Worm (Caenorhabditis elegans) whole organism, L4 larva: Measurements from ENCODE around the gene Y116A8C.25.

ENCODE experiments used
- F10B5.3 ChIP-seq: sonication (generic microtip); optimal IDR thresholded peaks from 2 replicates; lab custom pipeline; 2016; ENCODE audit warnings: mild to moderate bottlenecking, missing genetic modification characterization, missing compliant biosample characterization
- F44E2.7 ChIP-seq: fragments of 200-800 bp; sonication (Bioruptor generic); IDR thresholded peaks from 2 replicates; pipeline ENCODE4 v2.1.2; 2022; ENCODE audit warnings: missing genetic modification characterization, missing compliant biosample characterization
- T26A8.4 ChIP-seq: fragments of 200-800 bp; sonication (Bioruptor generic); IDR thresholded peaks from 2 replicates; pipeline ENCODE4 v1.3.6; 2022; ENCODE audit warnings: missing genetic modification characterization, missing compliant biosample characterization
- ZK337.2 ChIP-seq: fragments of 200-800 bp; sonication (Bioruptor generic); IDR thresholded peaks from 2 replicates; pipeline ENCODE4 v1.3.6; 2022; ENCODE audit warnings: missing genetic modification reagents, missing genetic modification characterization, missing compliant biosample characterization
- aha-1 ChIP-seq: fragments of 150-350 bp; peaks from one replicate; lab custom pipeline; 2014; ENCODE audit warnings: missing biosample characterization, missing genetic modification characterization
- arid-1 ChIP-seq: fragments of 200-800 bp; sonication (Bioruptor generic); conservative IDR thresholded peaks from 2 replicates; pipeline ENCODE4 v1.3.6; 2022; ENCODE audit warnings: missing genetic modification reagents, missing genetic modification characterization, missing compliant biosample characterization
- ceh-20 ChIP-seq: fragments of 200-800 bp; sonication (Bioruptor generic); IDR thresholded peaks from 2 replicates; pipeline ENCODE4 v1.3.6; 2022; ENCODE audit warnings: missing genetic modification reagents, missing genetic modification characterization, missing compliant biosample characterization
- ceh-62 ChIP-seq: sonication (generic microtip); optimal IDR thresholded peaks from 2 replicates; lab custom pipeline; 2017; ENCODE audit warnings: missing biosample characterization, missing genetic modification characterization
- ces-1 ChIP-seq: fragments of 150-350 bp; sonication (generic microtip); optimal IDR thresholded peaks from 4 replicates; lab custom pipeline; 2014; ENCODE audit warnings: missing biosample characterization, missing genetic modification reagents, missing genetic modification characterization
- daf-16 ChIP-seq, 3 experiments: sonication (generic microtip); optimal IDR thresholded peaks; 2 replicates each; lab custom pipeline; 2016 to 2017; ENCODE audit warnings: missing genetic modification characterization in 3 of 3, missing genetic modification reagents in 3 of 3, mild to moderate bottlenecking in 2 of 3, missing compliant biosample characterization in 2 of 3, missing biosample characterization in 1 of 3, moderate library complexity in 1 of 3
- daf-19 ChIP-seq: fragments of 200-800 bp; sonication (Bioruptor generic); conservative IDR thresholded peaks from 2 replicates; pipeline ENCODE4 v1.3.6; 2022; ENCODE audit warnings: missing genetic modification characterization, missing compliant biosample characterization
- dmd-6 ChIP-seq: fragments of 200-800 bp; sonication (Bioruptor generic); IDR thresholded peaks from 2 replicates; pipeline ENCODE4 v1.3.6; 2022; ENCODE audit warnings: missing genetic modification reagents, missing genetic modification characterization, missing compliant biosample characterization
- dmd-8 ChIP-seq: fragments of 200-800 bp; sonication (Bioruptor generic); IDR thresholded peaks from 2 replicates; pipeline ENCODE4 v1.3.6; 2022; ENCODE audit warnings: missing genetic modification characterization, missing compliant biosample characterization
- dmd-9 ChIP-seq: fragments of 200-800 bp; sonication (Bioruptor generic); IDR thresholded peaks from 2 replicates; pipeline ENCODE4 v1.3.6; 2022; ENCODE audit warnings: missing genetic modification reagents, missing genetic modification characterization, missing compliant biosample characterization
- dpl-1 ChIP-seq: fragments of 150-350 bp; optimal IDR thresholded peaks from 2 replicates; lab custom pipeline; 2014; ENCODE audit warnings: missing biosample characterization, missing genetic modification reagents, missing genetic modification characterization
- egl-43 ChIP-seq: fragments of 200-800 bp; sonication (Bioruptor generic); IDR thresholded peaks from 2 replicates; pipeline ENCODE4 v1.3.6; 2022; ENCODE audit warnings: missing genetic modification reagents, missing genetic modification characterization, missing compliant biosample characterization
- jun-1 ChIP-seq: fragments of 150-350 bp; optimal IDR thresholded peaks from 2 replicates; lab custom pipeline; 2014; ENCODE audit warnings: missing biosample characterization, missing genetic modification reagents, missing genetic modification characterization
- lin-1 ChIP-seq: fragments of 200-800 bp; sonication (Bioruptor generic); IDR thresholded peaks from 2 replicates; pipeline ENCODE4 v1.3.6; 2022; ENCODE audit warnings: missing genetic modification reagents, missing genetic modification characterization, missing compliant biosample characterization
- lin-29 ChIP-seq: fragments of 200-800 bp; sonication (Bioruptor generic); IDR thresholded peaks from 2 replicates; pipeline ENCODE4 v1.3.6; 2022; ENCODE audit warnings: missing genetic modification reagents, missing genetic modification characterization, missing compliant biosample characterization
- lir-3 ChIP-seq: sonication (generic microtip); optimal IDR thresholded peaks from 2 replicates; lab custom pipeline; 2016; ENCODE audit warnings: mild to moderate bottlenecking, missing genetic modification characterization, missing compliant biosample characterization
- lsy-2 ChIP-seq, 2 experiments: fragments of 150-350 bp in 1 of 2; sonication (generic microtip) in 1 of 2; optimal IDR thresholded peaks; 2 replicates each; lab custom pipeline; 2014 to 2017; ENCODE audit warnings: missing biosample characterization in 2 of 2, missing genetic modification characterization in 2 of 2
- madf-9 ChIP-seq: fragments of 200-800 bp; sonication (Bioruptor generic); conservative IDR thresholded peaks from 2 replicates; pipeline ENCODE4 v1.3.6; 2022; ENCODE audit warnings: missing genetic modification reagents, missing genetic modification characterization, missing compliant biosample characterization
- mdl-1 ChIP-seq, 2 experiments: fragments of 150-350 bp in 1 of 2; sonication (generic microtip) in 1 of 2; optimal IDR thresholded peaks; 2 replicates each; lab custom pipeline; 2014 to 2017; ENCODE audit warnings: missing biosample characterization in 2 of 2, missing genetic modification characterization in 2 of 2
- mdt-29 ChIP-seq: fragments of 200-800 bp; sonication (Bioruptor generic); IDR thresholded peaks from 2 replicates; pipeline ENCODE4 v1.3.6; 2022; ENCODE audit warnings: missing genetic modification reagents, missing genetic modification characterization, missing compliant biosample characterization
- mxl-3 ChIP-seq: fragments of 200-800 bp; sonication (Bioruptor generic); optimal IDR thresholded peaks from 2 replicates; lab custom pipeline; 2018; ENCODE audit warnings: mild to moderate bottlenecking, missing genetic modification characterization, missing compliant biosample characterization
- nhr-11 ChIP-seq: fragments of 150-350 bp; optimal IDR thresholded peaks from 2 replicates; lab custom pipeline; 2014; ENCODE audit warnings: missing biosample characterization, missing genetic modification characterization
- nhr-28 ChIP-seq: fragments of 150-350 bp; optimal IDR thresholded peaks from 2 replicates; lab custom pipeline; 2014; ENCODE audit warnings: missing biosample characterization, missing genetic modification characterization
- nhr-77 ChIP-seq: fragments of 150-350 bp; optimal IDR thresholded peaks from 2 replicates; lab custom pipeline; 2014; ENCODE audit warnings: missing biosample characterization, missing genetic modification characterization
- pqm-1 ChIP-seq: sonication (generic microtip); optimal IDR thresholded peaks from 2 replicates; lab custom pipeline; 2017; ENCODE audit warnings: missing biosample characterization, missing genetic modification characterization
- rbr-2 ChIP-seq: sonication (generic microtip); optimal IDR thresholded peaks from 2 replicates; lab custom pipeline; 2016; ENCODE audit warnings: missing genotype, missing genetic modification characterization, missing compliant biosample characterization
- saeg-2 ChIP-seq: fragments of 200-800 bp; sonication (Bioruptor generic); IDR thresholded peaks from 2 replicates; pipeline ENCODE4 v1.3.6; 2022; ENCODE audit warnings: missing genetic modification reagents, missing genetic modification characterization, missing compliant biosample characterization
- set-16 ChIP-seq: fragments of 200-800 bp; sonication (Bioruptor generic); IDR thresholded peaks from 2 replicates; pipeline ENCODE4 v1.3.6; 2022; ENCODE audit warnings: missing genetic modification reagents, missing genetic modification characterization, missing compliant biosample characterization
- snpc-4 ChIP-seq: fragments of 150-350 bp; optimal IDR thresholded peaks from 2 replicates; lab custom pipeline; 2014; ENCODE audit warnings: missing biosample characterization, missing genetic modification characterization
- unc-130 ChIP-seq: sonication (generic microtip); optimal IDR thresholded peaks from 2 replicates; lab custom pipeline; 2016; ENCODE audit warnings: missing genetic modification reagents, missing genetic modification characterization, missing compliant biosample characterization
- vab-7 ChIP-seq: fragments of 200-800 bp; sonication (Bioruptor generic); IDR thresholded peaks from 2 replicates; pipeline ENCODE4 v1.3.6; 2022; ENCODE audit warnings: missing genetic modification reagents, missing genetic modification characterization, missing compliant biosample characterization
- zag-1 ChIP-seq: fragments of 150-350 bp; optimal IDR thresholded peaks from 2 replicates; lab custom pipeline; 2014; ENCODE audit warnings: missing biosample characterization, missing genetic modification characterization
- zfp-2 ChIP-seq: sonication (generic microtip); optimal IDR thresholded peaks from 2 replicates; lab custom pipeline; 2016; ENCODE audit warnings: mild to moderate bottlenecking, missing genetic modification characterization, missing compliant biosample characterization

Y116A8C.25 gene

ce11 chrIV:17108805-17109204 lies 30.3 kb upstream of the Y116A8C.25 start:
- TF ChIP-seq lir-3 (tag; lab: Kevin White, UChicago), result no peak
- no peak for TF ChIP-seq dmd-6 (GFP tag; lab: Robert Waterston, UW)
- no peak for TF ChIP-seq pqm-1 (tag; lab: Kevin White, UChicago)

DNA sequence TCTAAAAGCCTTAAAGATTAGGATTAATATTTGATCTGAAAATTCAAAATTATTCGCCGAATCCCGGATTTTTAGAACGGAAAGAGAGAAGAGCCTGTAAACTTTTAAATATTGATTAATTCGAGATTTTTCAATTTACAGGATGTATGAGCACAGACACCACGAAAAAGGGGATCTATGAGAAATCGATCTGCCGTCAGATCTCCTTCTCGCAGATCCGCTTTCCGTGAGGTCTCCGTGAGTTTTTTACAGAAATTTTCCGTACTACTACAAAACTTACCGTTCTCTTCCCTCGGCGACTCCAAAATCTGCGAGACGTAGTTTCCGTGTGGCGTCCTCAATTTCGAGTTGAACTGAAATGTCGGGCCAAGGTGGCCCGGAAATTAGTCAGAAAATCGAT lies 29.7 kb upstream of the Y116A8C.25 start:
- TF ChIP-seq ZK337.2 (GFP tag; lab: Robert Waterston, UW) (0 out of 2 replicates have a peak, but pooled peaks have one; percentile 15), arid-1 (0 out of 2 replicates have a peak, but pooled peaks have one; percentile 25), daf-19 (no peak)

ce11 chrIV:17105578-17105977 lies 27.0 kb upstream of the Y116A8C.25 start:
- TF ChIP-seq aha-1 (tag; lab: Kevin White, UChicago) (peak; percentile 35), F10B5.3 (tag; lab: Kevin White, UChicago) (no peak), arid-1 (no peak), nhr-11 (no peak), zfp-2 (tag; lab: Kevin White, UChicago) (no peak), nhr-77 (no peak), zag-1 (tag; lab: Kevin White, UChicago) (no peak), rbr-2 (tag; lab: Kevin White, UChicago) (no peak), set-16 (GFP tag; lab: Robert Waterston, UW) (peak; percentile 88), lin-1 (GFP tag; lab: Robert Waterston, UW) (no peak), lsy-2 (tag; optimal IDR thresholded peaks at IDR 0.05; lab: Kevin White, UChicago) (no peak), ces-1 (GFP tag; lab: Kevin White, UChicago) (no peak), snpc-4 (tag; lab: Kevin White, UChicago) (no peak), mdt-29 (GFP tag; lab: Robert Waterston, UW) (no peak)

ce11 chrIV:17104157-17104872 lies 25.8 kb upstream of the Y116A8C.25 start:
- no peak for TF ChIP-seq ceh-20
- TF ChIP-seq dmd-8 (GFP tag; lab: Robert Waterston, UW), result no peak
- no peak for TF ChIP-seq ceh-62 (tag; lab: Kevin White, UChicago)
- TF ChIP-seq vab-7 (GFP tag; lab: Robert Waterston, UW), result no peak
- TF ChIP-seq dpl-1 (GFP tag; lab: Kevin White, UChicago), result peak; percentile 5
- no peak for TF ChIP-seq lir-3 (tag; lab: Kevin White, UChicago)
- TF ChIP-seq arid-1, result no peak
- no peak for TF ChIP-seq saeg-2
- TF ChIP-seq mdl-1 (tag; optimal IDR thresholded peaks at IDR 0.05; lab: Kevin White, UChicago), result no peak
- no peak for TF ChIP-seq unc-130 (GFP tag; lab: Kevin White, UChicago)
- TF ChIP-seq mxl-3, result no peak
- TF ChIP-seq madf-9, result no peak
- peak; percentile 78 for TF ChIP-seq set-16 (GFP tag; lab: Robert Waterston, UW)
- TF ChIP-seq F44E2.7 (GFP tag; lab: Robert Waterston, UW), result no peak
- TF ChIP-seq daf-16 (GFP tag; optimal IDR thresholded peaks at IDR 0.05; lab: Kevin White, UChicago), result no peak
- TF ChIP-seq daf-16 (tag; optimal IDR thresholded peaks at IDR 0.05; lab: Kevin White, UChicago), result no peak
- TF ChIP-seq lin-29, result no peak
- no peak for TF ChIP-seq T26A8.4
- TF ChIP-seq egl-43 (GFP tag; lab: Robert Waterston, UW), result 0 out of 2 replicates have a peak, but pooled peaks have one; percentile 26
- TF ChIP-seq lsy-2 (tag; optimal IDR thresholded peaks at IDR 0.05; lab: Kevin White, UChicago), result no peak
- TF ChIP-seq nhr-28 (tag; lab: Kevin White, UChicago), result no peak
- TF ChIP-seq dmd-9, result no peak
- TF ChIP-seq jun-1 (tag; lab: Kevin White, UChicago), result no peak
- TF ChIP-seq, all 104 proteins: peak for 3
